Worm (Caenorhabditis elegans): Measurements from ENCODE around the gene Y69E1A.3.

ce11 chrIV:10979689-10980088 is 27.6 kb downstream of the Y69E1A.3 start:
- no peak for TF ChIP-seq aly-2 (tag; optimal IDR thresholded peaks at IDR 0.05)
- no peak for TF ChIP-seq madf-9 (GFP tag; conservative IDR thresholded peaks at IDR 0.05)
- no peak for TF ChIP-seq ama-1 (optimal IDR thresholded peaks at IDR 0.05)
- TF ChIP-seq cey-2 (tag; optimal IDR thresholded peaks at IDR 0.05; ENCODE audit: borderline replicate concordance, insufficient read depth) = no peak
- no peak for TF ChIP-seq skn-1 (tag; optimal IDR thresholded peaks at IDR 0.05)
- no peak for TF ChIP-seq nhr-76 (tag; optimal IDR thresholded peaks at IDR 0.05)
- TF ChIP-seq zip-2 (tag; optimal IDR thresholded peaks at IDR 0.05) = no peak
- TF ChIP-seq D1046.2 (GFP tag; IDR thresholded peaks at IDR 0.05) = no peak
- TF ChIP-seq pha-4 (GFP tag; IDR thresholded peaks at IDR 0.05) = no peak
- TF ChIP-seq pha-4 (tag; optimal IDR thresholded peaks at IDR 0.05) = no peak
- peak; percentile 63; the same call in 1 of the 2 replicates for TF ChIP-seq ctbp-1 (GFP tag; IDR thresholded peaks at IDR 0.05)
- peak in 1 of 2 experiments; percentile 94 for TF ChIP-seq unc-62 (GFP tag; optimal IDR thresholded peaks at IDR 0.05 in 1 of 2)
- no peak for TF ChIP-seq unc-62 (tag; optimal IDR thresholded peaks at IDR 0.05)
- TF ChIP-seq F44E2.7 (GFP tag; IDR thresholded peaks at IDR 0.05) = no peak
- TF ChIP-seq ces-1 (GFP tag; optimal IDR thresholded peaks at IDR 0.05) = no peak

Data from whole organism, L4 larva.